Worm (Caenorhabditis elegans) whole organism, L3 larva: ENCODE results near the gene B0252.5.

Experiments
- R02D3.7 ChIP-seq: fragments of 150-350 bp; optimal IDR thresholded peaks from 2 replicates; lab custom pipeline; 2014; ENCODE audit warnings: missing biosample characterization, missing genetic modification characterization
- aly-2 ChIP-seq: fragments of 150-350 bp; optimal IDR thresholded peaks from 2 replicates; lab custom pipeline; 2014; ENCODE audit warnings: missing biosample characterization, missing genetic modification characterization
- ama-1 ChIP-seq: fragments of 150-350 bp; optimal IDR thresholded peaks from 2 replicates; lab custom pipeline; 2018
- ceh-16 ChIP-seq: sonication (generic microtip); optimal IDR thresholded peaks from 2 replicates; lab custom pipeline; 2017; ENCODE audit warnings: missing biosample characterization, missing genetic modification characterization
- ceh-28 ChIP-seq: fragments of 150-350 bp; optimal IDR thresholded peaks from 2 replicates; lab custom pipeline; 2014; ENCODE audit warnings: missing biosample characterization, missing genetic modification reagents, missing genetic modification characterization
- ceh-82 ChIP-seq: fragments of 150-350 bp; optimal IDR thresholded peaks from 2 replicates; lab custom pipeline; 2014; ENCODE audit warnings: missing biosample characterization, missing genetic modification characterization
- ceh-9 ChIP-seq: sonication (generic microtip); optimal IDR thresholded peaks from 2 replicates; lab custom pipeline; 2018; ENCODE audit warnings: missing biosample characterization, missing genetic modification characterization
- daf-12 ChIP-seq: fragments of 150-350 bp; optimal IDR thresholded peaks from 2 replicates; lab custom pipeline; 2014; ENCODE audit warnings: missing biosample characterization, missing genetic modification reagents, missing genetic modification characterization
- egl-27 ChIP-seq: sonication (generic microtip); optimal IDR thresholded peaks from 4 replicates; lab custom pipeline; 2017; ENCODE audit warnings: missing biosample characterization, missing genetic modification reagents, missing genetic modification characterization
- egl-5 ChIP-seq: fragments of 150-350 bp; optimal IDR thresholded peaks from 2 replicates; lab custom pipeline; 2017; ENCODE audit warnings: missing biosample characterization, missing genetic modification reagents, missing genetic modification characterization, inconsistent platforms
- elt-1 ChIP-seq: fragments of 150-350 bp; optimal IDR thresholded peaks from 2 replicates; lab custom pipeline; 2014; ENCODE audit warnings: missing biosample characterization, missing genetic modification characterization
- elt-2 ChIP-seq: sonication (generic microtip); optimal IDR thresholded peaks from 2 replicates; lab custom pipeline; 2016; ENCODE audit warnings: missing genetic modification reagents, mild to moderate bottlenecking, missing genetic modification characterization, missing compliant biosample characterization
- elt-3 ChIP-seq, 3 experiments: fragments of 150-350 bp in 1 of 3; sonication (generic microtip) in 2 of 3; optimal IDR thresholded peaks; 2 replicates in 2 of 3; 4 replicates in 1 of 3; lab custom pipeline; 2014 to 2017; ENCODE audit warnings: missing biosample characterization in 3 of 3, missing genetic modification characterization in 3 of 3
- eor-1 ChIP-seq, 2 experiments: fragments of 150-350 bp; optimal IDR thresholded peaks; 2 replicates each; lab custom pipeline; 2014 to 2018; ENCODE audit warnings: missing biosample characterization in 2 of 2, missing genetic modification characterization in 2 of 2
- fkh-2 ChIP-seq: fragments of 150-350 bp; optimal IDR thresholded peaks from 2 replicates; lab custom pipeline; 2014; ENCODE audit warnings: missing biosample characterization, missing genetic modification reagents, missing genetic modification characterization
- hmg-11 ChIP-seq: sonication (generic microtip); optimal IDR thresholded peaks from 2 replicates; lab custom pipeline; 2016; ENCODE audit warnings: missing genetic modification characterization, missing compliant biosample characterization
- jun-1 ChIP-seq: fragments of 150-350 bp; optimal IDR thresholded peaks from 2 replicates; lab custom pipeline; 2014; ENCODE audit warnings: missing biosample characterization, missing genetic modification reagents, missing genetic modification characterization
- lin-15B ChIP-seq: fragments of 150-350 bp; optimal IDR thresholded peaks from 2 replicates; lab custom pipeline; 2014; ENCODE audit warnings: missing biosample characterization, missing genetic modification characterization
- lin-39 ChIP-seq: fragments of 150-350 bp; optimal IDR thresholded peaks from 2 replicates; lab custom pipeline; 2018; ENCODE audit warnings: missing biosample characterization, missing genetic modification reagents, missing genetic modification characterization
- lsy-12 ChIP-seq: sonication (generic microtip); optimal IDR thresholded peaks from 2 replicates; lab custom pipeline; 2016; ENCODE audit warnings: mild to moderate bottlenecking, missing genetic modification characterization, missing compliant biosample characterization
- mdl-1 ChIP-seq: fragments of 150-350 bp; optimal IDR thresholded peaks from 2 replicates; lab custom pipeline; 2014; ENCODE audit warnings: missing biosample characterization, missing genetic modification characterization
- mml-1 ChIP-seq: fragments of 150-350 bp; sonication (generic microtip); optimal IDR thresholded peaks from 3 replicates; lab custom pipeline; 2014; ENCODE audit warnings: missing biosample characterization, missing genetic modification characterization
- nfya-1 ChIP-seq: sonication (generic microtip); optimal IDR thresholded peaks from 2 replicates; lab custom pipeline; 2017; ENCODE audit warnings: missing genetic modification characterization, mild to moderate bottlenecking, missing compliant biosample characterization, antibody characterized with exemption, moderate library complexity; ENCODE audit not compliant: insufficient read depth
- nhr-11 ChIP-seq: fragments of 150-350 bp; optimal IDR thresholded peaks from 2 replicates; lab custom pipeline; 2014; ENCODE audit warnings: missing biosample characterization, missing genetic modification characterization
- nhr-12 ChIP-seq: fragments of 150-350 bp; optimal IDR thresholded peaks from 2 replicates; lab custom pipeline; 2014; ENCODE audit warnings: missing biosample characterization, missing genetic modification characterization
- nhr-23 ChIP-seq: fragments of 150-350 bp; optimal IDR thresholded peaks from 2 replicates; lab custom pipeline; 2014; ENCODE audit warnings: missing biosample characterization, missing genetic modification reagents, missing genetic modification characterization
- nhr-237 ChIP-seq: fragments of 150-350 bp; optimal IDR thresholded peaks from 2 replicates; lab custom pipeline; 2014; ENCODE audit warnings: missing biosample characterization, missing genetic modification characterization
- nhr-25 ChIP-seq: sonication (generic microtip); optimal IDR thresholded peaks from 2 replicates; lab custom pipeline; 2017; ENCODE audit warnings: missing biosample characterization, missing genetic modification characterization
- nhr-28 ChIP-seq: fragments of 150-350 bp; optimal IDR thresholded peaks from 2 replicates; lab custom pipeline; 2014; ENCODE audit warnings: missing biosample characterization, missing genetic modification characterization
- nhr-43 ChIP-seq: sonication (generic microtip); optimal IDR thresholded peaks from 2 replicates; lab custom pipeline; 2016; ENCODE audit warnings: mild to moderate bottlenecking, missing genetic modification characterization, missing compliant biosample characterization; ENCODE audit not compliant: poor library complexity, severe bottlenecking
- nhr-67 ChIP-seq: fragments of 150-350 bp; optimal IDR thresholded peaks from 2 replicates; lab custom pipeline; 2014; ENCODE audit warnings: missing biosample characterization, missing genetic modification characterization
- nhr-76 ChIP-seq: fragments of 150-350 bp; sonication (generic microtip); optimal IDR thresholded peaks from 5 replicates; lab custom pipeline; 2014; ENCODE audit warnings: missing biosample characterization, missing genetic modification characterization
- nhr-77 ChIP-seq: fragments of 150-350 bp; optimal IDR thresholded peaks from 2 replicates; lab custom pipeline; 2014; ENCODE audit warnings: missing biosample characterization, missing genetic modification characterization
- pha-4 ChIP-seq: fragments of 150-350 bp; optimal IDR thresholded peaks from 2 replicates; lab custom pipeline; 2014; ENCODE audit warnings: missing biosample characterization, missing genetic modification reagents, missing genetic modification characterization
- pqm-1 ChIP-seq: fragments of 150-350 bp; optimal IDR thresholded peaks from 2 replicates; lab custom pipeline; 2017; ENCODE audit warnings: missing biosample characterization, missing genetic modification characterization, inconsistent platforms
- sea-2 ChIP-seq: fragments of 150-350 bp; sonication (generic microtip); optimal IDR thresholded peaks from 4 replicates; lab custom pipeline; 2014; ENCODE audit warnings: missing biosample characterization, missing genetic modification reagents, missing genetic modification characterization
- skn-1 ChIP-seq: fragments of 150-350 bp; optimal IDR thresholded peaks from 2 replicates; lab custom pipeline; 2014; ENCODE audit warnings: missing biosample characterization, missing genetic modification characterization
- snpc-4 ChIP-seq: fragments of 150-350 bp; optimal IDR thresholded peaks from 2 replicates; lab custom pipeline; 2014; ENCODE audit warnings: missing biosample characterization, missing genetic modification characterization
- tbx-2 ChIP-seq: sonication (generic microtip); optimal IDR thresholded peaks from 2 replicates; lab custom pipeline; 2016; ENCODE audit warnings: mild to moderate bottlenecking, missing genetic modification characterization, missing compliant biosample characterization
- unc-39 ChIP-seq: sonication (generic microtip); optimal IDR thresholded peaks from 4 replicates; lab custom pipeline; 2017; ENCODE audit warnings: missing biosample characterization, missing genetic modification characterization
- unc-62 ChIP-seq: fragments of 150-350 bp; sonication (generic microtip); optimal IDR thresholded peaks from 4 replicates; lab custom pipeline; 2014; ENCODE audit warnings: missing biosample characterization, missing genetic modification reagents, missing genetic modification characterization
- zag-1 ChIP-seq: fragments of 150-350 bp; optimal IDR thresholded peaks from 2 replicates; lab custom pipeline; 2014; ENCODE audit warnings: missing biosample characterization, missing genetic modification characterization
- ztf-11 ChIP-seq: fragments of 150-350 bp; optimal IDR thresholded peaks from 2 replicates; lab custom pipeline; 2014; ENCODE audit warnings: missing biosample characterization, missing genetic modification characterization
- ztf-4 ChIP-seq: fragments of 150-350 bp; optimal IDR thresholded peaks from 2 replicates; lab custom pipeline; 2014; ENCODE audit warnings: missing biosample characterization, missing genetic modification characterization

The B0252.5 gene

ce11 chrII:6918862-6919261 lies at the start of gene B0252.5:
TSS of gene B0252.5 (minus strand) at chrII:6918878.
- TF ChIP-seq elt-2 (peak; percentile 55), pqm-1 (tag; lab: Kevin White, UChicago) (peak; percentile 9), fkh-2 (no peak), nhr-12 (no peak), nhr-11 (tag; lab: Kevin White, UChicago) (no peak), R02D3.7 (tag; lab: Kevin White, UChicago) (no peak)

- TF ChIP-seq ama-1 (lab: Kevin White, UChicago) (peak; percentile 97), nfya-1 (peak; percentile 66), nhr-43 (peak; percentile 62), nhr-77 (tag; lab: Kevin White, UChicago) (peak; percentile 73), nhr-28 (tag; lab: Kevin White, UChicago) (no peak), snpc-4 (tag; lab: Kevin White, UChicago) (peak; percentile 99), nhr-237 (tag; lab: Kevin White, UChicago) (no peak), sea-2 (GFP tag; lab: Kevin White, UChicago) (no peak), mdl-1 (tag; lab: Kevin White, UChicago) (no peak), ztf-11 (tag; lab: Kevin White, UChicago) (no peak), unc-62 (GFP tag; lab: Kevin White, UChicago) (no peak), nhr-67 (no peak), lin-39 (tag; lab: Kevin White, UChicago) (peak; percentile 81), tbx-2 (tag; lab: Kevin White, UChicago) (peak; percentile 48), skn-1 (no peak), ceh-82 (tag; lab: Kevin White, UChicago) (peak; percentile 48), elt-3 (tag; optimal IDR thresholded peaks at IDR 0.05; lab: Kevin White, UChicago) (peak in 1 of 3 experiments; percentile 25), hmg-11 (peak; percentile 5), eor-1 (tag; optimal IDR thresholded peaks at IDR 0.05; lab: Kevin White, UChicago) (no peak), fkh-2 (no peak), pha-4 (tag; lab: Kevin White, UChicago) (peak; percentile 39), ceh-16 (tag; lab: Kevin White, UChicago) (no peak), lin-15B (tag; lab: Kevin White, UChicago) (peak; percentile 65), elt-1 (tag; lab: Kevin White, UChicago) (no peak), egl-27 (tag; lab: Kevin White, UChicago) (no peak), lsy-12 (tag; lab: Kevin White, UChicago) (peak; percentile 72), nhr-25 (tag; lab: Kevin White, UChicago) (peak; percentile 67), nhr-76 (tag; lab: Kevin White, UChicago) (no peak), daf-12 (tag; lab: Kevin White, UChicago) (peak; percentile 5), elt-2 (peak; percentile 23), ceh-9 (no peak), jun-1 (peak; percentile 3), unc-39 (tag; lab: Kevin White, UChicago) (no peak), nhr-11 (tag; lab: Kevin White, UChicago) (no peak), zag-1 (tag; lab: Kevin White, UChicago) (no peak), egl-5 (tag; lab: Kevin White, UChicago) (no peak), nhr-23 (tag; lab: Kevin White, UChicago) (peak; percentile 49), pqm-1 (tag; lab: Kevin White, UChicago) (peak; percentile 44), mml-1 (tag; lab: Kevin White, UChicago) (no peak), ztf-4 (tag; lab: Kevin White, UChicago) (no peak), R02D3.7 (tag; lab: Kevin White, UChicago) (peak; percentile 83), aly-2 (tag; lab: Kevin White, UChicago) (no peak), nhr-12 (no peak), ceh-28 (peak; percentile 61)
Observed at ce11 chrII:6968191-6968675, 49.6 kb upstream of the B0252.5 start.
